Fruit fly (Drosophila melanogaster): ENCODE data around the gene Pvr.

DNA sequence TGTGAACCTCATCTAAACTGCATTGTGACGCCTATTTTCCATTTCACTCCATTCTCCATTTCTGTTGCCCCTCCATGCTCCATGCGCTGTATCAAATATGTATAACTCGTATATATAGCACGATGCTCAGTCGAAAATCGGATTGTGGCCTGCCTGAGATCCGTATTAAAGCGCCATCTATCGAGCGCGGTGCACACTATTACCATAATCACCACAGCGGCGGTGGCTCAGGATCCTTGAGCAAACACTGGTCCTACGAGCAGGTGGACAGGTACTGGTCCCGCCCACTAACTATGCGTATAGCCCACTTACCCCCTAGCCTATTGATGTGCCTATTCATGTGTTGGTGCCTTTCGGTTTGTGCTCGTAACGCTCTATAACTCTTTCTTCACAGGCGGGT, 54.7 kb downstream of the Pvr start:
- TF ChIP-seq Myc (optimal IDR thresholded peaks at IDR 0.05) (no peak), Sin3A (optimal IDR thresholded peaks at IDR 0.05) (no peak), insv (optimal IDR thresholded peaks at IDR 0.05) (no peak), psq (optimal IDR thresholded peaks at IDR 0.05) (no peak)
